Worm (Caenorhabditis elegans) whole organism, L4/young adult: ENCODE data around the gene H20J04.1.

Experiments used
- W03F9.2 ChIP-seq: fragments of 150-350 bp; optimal IDR thresholded peaks from 2 replicates; lab custom pipeline; 2014; ENCODE audit warnings: missing biosample characterization, missing genetic modification characterization
- dao-5 ChIP-seq: sonication (generic microtip); optimal IDR thresholded peaks from 2 replicates; lab custom pipeline; 2016; ENCODE audit warnings: missing genotype, missing genetic modification characterization, moderate library complexity, missing compliant biosample characterization
- him-1 ChIP-seq: sonication (generic microtip); optimal IDR thresholded peaks from 2 replicates; lab custom pipeline; 2016; ENCODE audit warnings: missing genotype, missing genetic modification reagents, missing genetic modification characterization, missing compliant biosample characterization

- TF ChIP-seq him-1 (tag; lab: Kevin White, UChicago), result no peak
- TF ChIP-seq dao-5, result no peak
- no peak for TF ChIP-seq W03F9.2
Observed at ce11 chrII:4326420-4326819, 29.0 kb upstream of the H20J04.1 start, which contains the start of gene pfd-2.
